Fruit fly (Drosophila melanogaster): ENCODE measurements around the gene Mat89Ba.
A peak's percentile ranks its signal among the peaks of the same experiment; 100 is the strongest.

Gene Mat89Ba

DNA sequence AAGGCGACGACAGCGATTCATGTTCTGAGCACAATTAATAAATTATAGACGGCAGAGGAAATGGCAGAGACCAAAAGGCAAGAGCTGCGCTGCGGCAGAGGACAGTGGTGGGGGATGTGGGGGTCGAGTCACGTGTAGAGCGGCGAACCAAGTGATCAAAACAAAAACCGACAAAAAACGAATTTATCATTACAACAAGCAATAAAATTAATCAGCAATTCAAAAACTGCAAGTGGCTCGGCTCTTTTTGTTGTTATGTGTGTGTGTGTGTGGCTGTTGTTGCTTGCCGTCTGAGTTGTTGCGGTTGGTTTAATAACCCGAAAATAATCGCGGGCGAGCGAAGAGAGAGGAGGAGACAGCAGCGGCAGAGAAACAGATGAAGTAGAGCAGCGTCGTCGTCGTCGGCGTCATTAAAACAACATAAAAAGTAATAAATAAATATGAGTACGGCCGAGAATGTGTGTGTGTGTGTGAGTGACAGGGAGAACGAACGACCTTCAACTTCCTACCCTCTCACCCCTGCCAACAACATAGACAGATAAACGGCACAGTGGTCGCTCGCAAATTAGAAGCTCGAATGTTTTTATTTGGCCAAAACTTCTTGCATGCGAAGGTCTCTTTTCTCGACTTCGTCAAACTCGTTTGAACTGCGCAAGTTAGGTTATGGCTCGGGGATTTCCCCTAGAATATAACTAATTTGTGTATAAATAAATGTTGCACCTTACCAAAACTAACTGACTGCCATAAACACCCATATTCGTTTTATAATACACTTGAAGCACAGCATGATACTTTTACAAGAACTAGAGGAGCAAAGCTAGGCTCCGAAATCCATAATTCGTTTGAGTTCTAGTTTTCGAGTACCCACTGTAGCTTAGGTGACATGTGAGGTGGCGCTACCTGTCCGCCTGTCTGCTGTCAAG lies 40.6 kb downstream of the Mat89Ba start (continued):
- TF ChIP-seq CG8089 (GFP tag; optimal IDR thresholded peaks at IDR 0.05) (peak; percentile 57), Side (GFP tag; optimal IDR thresholded peaks at IDR 0.05) (peak; percentile 69), grn (GFP tag; optimal IDR thresholded peaks at IDR 0.05) (no peak), Sox102F (GFP tag; optimal IDR thresholded peaks at IDR 0.05) (peak; percentile 77), E2f1 (GFP tag; IDR thresholded peaks at IDR 0.05) (no peak), CG18764 (GFP tag; optimal IDR thresholded peaks at IDR 0.05) (peak; percentile 40), ATbp (GFP tag; optimal IDR thresholded peaks at IDR 0.05) (peak; percentile 73), dan (GFP tag; IDR thresholded peaks at IDR 0.05) (no peak), CG14667 (GFP tag; IDR thresholded peaks at IDR 0.05) (no peak), Aef1 (GFP tag; IDR thresholded peaks at IDR 0.05) (no peak), HHEX (GFP tag; optimal IDR thresholded peaks at IDR 0.05) (peak; percentile 73), CG18619 (GFP tag; optimal IDR thresholded peaks at IDR 0.05) (peak; percentile 76)

DNA sequence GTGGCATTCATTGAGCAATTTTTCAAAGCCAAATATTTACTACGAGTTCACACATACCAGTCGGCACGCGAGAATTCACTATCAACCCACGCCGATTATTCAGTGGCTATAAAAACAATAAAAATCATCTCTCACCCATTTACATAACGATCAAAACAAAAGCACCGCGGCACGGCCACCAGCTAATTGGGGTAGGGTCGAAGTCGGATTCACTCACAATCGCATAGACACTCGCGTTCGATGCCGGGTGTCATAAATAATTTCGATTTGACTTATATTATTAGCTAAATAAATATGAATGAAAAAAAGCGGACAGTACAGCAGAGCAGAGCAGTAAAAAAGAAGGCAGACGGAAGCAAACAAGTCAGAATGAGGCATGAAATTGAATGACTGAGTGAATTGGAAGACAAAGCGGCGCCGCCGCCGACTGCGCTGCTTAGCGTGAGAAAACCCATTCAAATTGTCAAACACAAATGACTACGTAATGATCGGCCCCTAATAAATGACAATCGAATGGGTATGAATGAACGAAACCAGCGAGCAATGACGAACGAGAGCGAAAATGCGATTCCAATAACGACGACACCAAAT lies 42.0 kb downstream of the Mat89Ba start:
- TF ChIP-seq mirr (GFP tag; optimal IDR thresholded peaks at IDR 0.05) (peak; percentile 57), sug (tag; optimal IDR thresholded peaks at IDR 0.05) (peak; percentile 94), ind (GFP tag; optimal IDR thresholded peaks at IDR 0.05) (no peak), bigmax (GFP tag; optimal IDR thresholded peaks at IDR 0.05) (no peak), CG11456 (GFP tag; IDR thresholded peaks at IDR 0.05) (no peak), org-1 (GFP tag; optimal IDR thresholded peaks at IDR 0.05) (peak; percentile 4), tio (GFP tag; optimal IDR thresholded peaks at IDR 0.05) (no peak), vnd (GFP tag; IDR thresholded peaks at IDR 0.05; ENCODE audit: partially characterized antibody) (no peak), gem (tag; optimal IDR thresholded peaks at IDR 0.05) (peak; percentile 20), CG30431 (GFP tag; optimal IDR thresholded peaks at IDR 0.05) (no peak), CG8281 (tag; optimal IDR thresholded peaks at IDR 0.05) (peak; percentile 27), CG14710 (tag; optimal IDR thresholded peaks at IDR 0.05) (no peak), CG4328 (GFP tag; optimal IDR thresholded peaks at IDR 0.05) (no peak), CG10209 (GFP tag; optimal IDR thresholded peaks at IDR 0.05) (peak; percentile 15), CG33213 (GFP tag; optimal IDR thresholded peaks at IDR 0.05) (peak; percentile 4), CG32772 (GFP tag; IDR thresholded peaks at IDR 0.05) (no peak), gcm (GFP tag; optimal IDR thresholded peaks at IDR 0.05) (no peak), pb (GFP tag; optimal IDR thresholded peaks at IDR 0.05) (no peak), CG10147 (GFP tag; optimal IDR thresholded peaks at IDR 0.05) (peak; percentile 3), CG9215 (GFP tag; IDR thresholded peaks at IDR 0.05) (no peak), Hmr (GFP tag; optimal IDR thresholded peaks at IDR 0.05) (peak; percentile 50), Xrp1 (GFP tag; IDR thresholded peaks at IDR 0.05) (no peak), Adf1 (GFP tag; IDR thresholded peaks at IDR 0.05) (no peak), chn (GFP tag; optimal IDR thresholded peaks at IDR 0.05) (no peak), vvl (GFP tag; IDR thresholded peaks at IDR 0.05) (no peak), ham (GFP tag; IDR thresholded peaks at IDR 0.05) (no peak), CG5953 (GFP tag; IDR thresholded peaks at IDR 0.05) (no peak), GATAe (GFP tag; conservative IDR thresholded peaks at IDR 0.05) (no peak), dysf (GFP tag; IDR thresholded peaks at IDR 0.05) (no peak), lilli (GFP tag; optimal IDR thresholded peaks at IDR 0.05) (peak; percentile 2), CG13894 (tag; optimal IDR thresholded peaks at IDR 0.05) (peak; percentile 23), zf30C (GFP tag; optimal IDR thresholded peaks at IDR 0.05) (no peak), maf-S (GFP tag; optimal IDR thresholded peaks at IDR 0.05) (peak; percentile 1), sd (tag; optimal IDR thresholded peaks at IDR 0.05) (peak; percentile 97), E2f2 (GFP tag; IDR thresholded peaks at IDR 0.05) (no peak), lab (GFP tag; optimal IDR thresholded peaks at IDR 0.05) (peak; percentile 44)
